Fruit fly (Drosophila melanogaster): ENCODE data around the gene pll.

DNA sequence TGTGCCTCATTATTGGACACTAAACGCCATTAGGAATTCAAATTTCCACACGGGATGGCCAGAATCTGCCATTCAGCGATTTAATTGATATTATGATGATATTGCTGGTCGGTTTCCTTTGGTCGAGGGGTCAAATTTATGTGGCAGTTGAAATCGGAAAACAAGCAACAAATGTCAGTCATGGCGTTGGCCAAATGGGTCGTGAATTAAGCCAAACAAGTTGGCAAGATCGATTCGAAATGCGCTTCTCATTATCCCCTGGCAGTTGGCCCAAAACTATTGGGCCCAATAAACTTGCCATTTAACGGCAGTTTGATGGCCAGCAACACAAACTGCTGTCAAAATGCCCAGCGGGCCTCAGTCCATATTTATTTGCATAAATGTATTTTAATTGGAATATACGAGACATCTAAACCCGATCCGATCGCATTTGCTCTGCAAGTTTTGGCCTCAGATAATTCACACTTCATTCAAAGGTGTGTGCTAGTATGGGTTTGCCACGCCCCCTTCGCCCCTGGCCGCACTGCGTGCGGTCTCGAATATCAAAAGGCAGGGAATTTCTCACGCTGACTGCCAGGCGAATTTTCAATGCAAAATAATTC, 39.9 kb downstream of the pll start:
- TF ChIP-seq Myc (optimal IDR thresholded peaks at IDR 0.05) (no peak), N (GFP tag; optimal IDR thresholded peaks at IDR 0.05) (no peak), pan (optimal IDR thresholded peaks at IDR 0.05) (no peak), lola (GFP tag; optimal IDR thresholded peaks at IDR 0.05) (no peak), ey (GFP tag; optimal IDR thresholded peaks at IDR 0.05) (no peak), psq (GFP tag; optimal IDR thresholded peaks at IDR 0.05) (no peak), Dif (GFP tag; optimal IDR thresholded peaks at IDR 0.05; ENCODE audit: partially characterized antibody) (no peak), Hr78 (GFP tag; optimal IDR thresholded peaks at IDR 0.05) (no peak), Rel (GFP tag; optimal IDR thresholded peaks at IDR 0.05) (no peak), Rel (tag; optimal IDR thresholded peaks at IDR 0.05) (no peak), usp (GFP tag; optimal IDR thresholded peaks at IDR 0.05) (no peak), dmrt93B (GFP tag; optimal IDR thresholded peaks at IDR 0.05) (no peak), dl (GFP tag; optimal IDR thresholded peaks at IDR 0.05; ENCODE audit: insufficient read depth in 1 of 2, partially characterized antibody in 2 of 2) (no peak)
